Worm (Caenorhabditis elegans): ENCODE data around the gene spig-8.

The spig-8 gene

ce11 chrV:7089217-7089616, 34.5 kb downstream of the spig-8 start:
- TF ChIP-seq M03D4.4 (tag; optimal IDR thresholded peaks at IDR 0.05) (no peak), ztf-11 (tag; optimal IDR thresholded peaks at IDR 0.05) (no peak), flh-1 (GFP tag; optimal IDR thresholded peaks at IDR 0.05) (no peak), pha-4 (tag; optimal IDR thresholded peaks at IDR 0.05) (no peak), nhr-237 (tag; optimal IDR thresholded peaks at IDR 0.05) (no peak), zip-8 (tag; optimal IDR thresholded peaks at IDR 0.05) (no peak), unc-120 (tag; optimal IDR thresholded peaks at IDR 0.05; ENCODE audit: poor library complexity, severe bottlenecking) (no peak), hlh-1 (tag; optimal IDR thresholded peaks at IDR 0.05) (no peak), drap-1 (GFP tag; optimal IDR thresholded peaks at IDR 0.05) (no peak), elt-3 (tag; optimal IDR thresholded peaks at IDR 0.05) (no peak), sptf-1 (tag; optimal IDR thresholded peaks at IDR 0.05) (no peak), ceh-83 (GFP tag; optimal IDR thresholded peaks at IDR 0.05) (no peak), unc-39 (tag; optimal IDR thresholded peaks at IDR 0.05) (no peak), ceh-39 (tag; optimal IDR thresholded peaks at IDR 0.05) (no peak), lin-13 (tag; optimal IDR thresholded peaks at IDR 0.05) (no peak), nhr-28 (tag; optimal IDR thresholded peaks at IDR 0.05) (no peak), nhr-2 (tag; optimal IDR thresholded peaks at IDR 0.05) (no peak)

ce11 chrV:7091287-7091686, 36.6 kb downstream of the spig-8 start, which contains the start of gene nhr-286:
Gene nhr-286, minus strand, starts transcription at chrV:7091610.
- TF ChIP-seq unc-39 (tag; optimal IDR thresholded peaks at IDR 0.05) (no peak), nhr-2 (tag; optimal IDR thresholded peaks at IDR 0.05) (no peak), sem-2 (GFP tag; optimal IDR thresholded peaks at IDR 0.05) (no peak), mls-2 (tag; optimal IDR thresholded peaks at IDR 0.05) (no peak), mab-5 (tag; optimal IDR thresholded peaks at IDR 0.05) (no peak), nhr-237 (tag; optimal IDR thresholded peaks at IDR 0.05) (no peak), drap-1 (GFP tag; optimal IDR thresholded peaks at IDR 0.05) (no peak), nhr-28 (tag; optimal IDR thresholded peaks at IDR 0.05) (no peak), ztf-11 (tag; optimal IDR thresholded peaks at IDR 0.05) (no peak), ceh-39 (tag; optimal IDR thresholded peaks at IDR 0.05) (no peak), nhr-12 (tag; optimal IDR thresholded peaks at IDR 0.05) (no peak), ceh-83 (GFP tag; optimal IDR thresholded peaks at IDR 0.05) (no peak), lsy-2 (tag; optimal IDR thresholded peaks at IDR 0.05) (no peak)

ce11 chrV:7093720-7094401, 39.2 kb downstream of the spig-8 start, which contains the start of gene nhr-135:
Gene nhr-135, minus strand, starts transcription at chrV:7093770.
- no peak for TF ChIP-seq snpc-4 (tag; optimal IDR thresholded peaks at IDR 0.05)
- no peak for TF ChIP-seq bed-3 (GFP tag; optimal IDR thresholded peaks at IDR 0.05)
- no peak for TF ChIP-seq blmp-1 (tag; optimal IDR thresholded peaks at IDR 0.05)
- no peak for TF ChIP-seq lin-13 (tag; optimal IDR thresholded peaks at IDR 0.05)
- no peak for TF ChIP-seq sem-2 (GFP tag; optimal IDR thresholded peaks at IDR 0.05)
- no peak for TF ChIP-seq nhr-237 (tag; optimal IDR thresholded peaks at IDR 0.05)
- no peak for TF ChIP-seq lsy-2 (tag; optimal IDR thresholded peaks at IDR 0.05)
- TF ChIP-seq hlh-1 (tag; optimal IDR thresholded peaks at IDR 0.05) = no peak
- TF ChIP-seq nhr-12 (tag; optimal IDR thresholded peaks at IDR 0.05) = no peak
- TF ChIP-seq mls-2 (tag; optimal IDR thresholded peaks at IDR 0.05) = no peak
- no peak for TF ChIP-seq unc-120 (tag; optimal IDR thresholded peaks at IDR 0.05; ENCODE audit: poor library complexity, severe bottlenecking)
- no peak for TF ChIP-seq unc-39 (tag; optimal IDR thresholded peaks at IDR 0.05)
- no peak for TF ChIP-seq cnd-1 (tag; optimal IDR thresholded peaks at IDR 0.05)
- no peak for TF ChIP-seq ceh-39 (tag; optimal IDR thresholded peaks at IDR 0.05)

- TF ChIP-seq blmp-1 (tag; optimal IDR thresholded peaks at IDR 0.05) = no peak
- TF ChIP-seq ham-2 (GFP tag; optimal IDR thresholded peaks at IDR 0.05) = no peak
- TF ChIP-seq unc-120 (tag; optimal IDR thresholded peaks at IDR 0.05; ENCODE audit: poor library complexity, severe bottlenecking) = no peak
- no peak for TF ChIP-seq bed-3 (GFP tag; optimal IDR thresholded peaks at IDR 0.05)
- no peak for TF ChIP-seq lin-32 (GFP tag; optimal IDR thresholded peaks at IDR 0.05)
- no peak for TF ChIP-seq ceh-83 (GFP tag; optimal IDR thresholded peaks at IDR 0.05)
- TF ChIP-seq sptf-1 (tag; optimal IDR thresholded peaks at IDR 0.05) = no peak
- no peak for TF ChIP-seq unc-62 (GFP tag; optimal IDR thresholded peaks at IDR 0.05)
- TF ChIP-seq nhr-76 (tag; optimal IDR thresholded peaks at IDR 0.05) = no peak
- no peak for TF ChIP-seq unc-39 (tag; optimal IDR thresholded peaks at IDR 0.05)
- no peak for TF ChIP-seq lin-13 (tag; optimal IDR thresholded peaks at IDR 0.05)
- no peak for TF ChIP-seq drap-1 (GFP tag; optimal IDR thresholded peaks at IDR 0.05)
- TF ChIP-seq elt-3 (tag; optimal IDR thresholded peaks at IDR 0.05) = no peak
- no peak for TF ChIP-seq flh-1 (GFP tag; optimal IDR thresholded peaks at IDR 0.05)
- TF ChIP-seq tbx-8 (GFP tag; optimal IDR thresholded peaks at IDR 0.05) = no peak
These were observed 40.7 kb downstream of the spig-8 start for ce11 chrV:7095254-7095990.
